Worm (Caenorhabditis elegans) whole organism, L4 larva: ENCODE measurements around the gene Y102E9.6.

ENCODE experiments used
- F26F4.8 ChIP-seq: fragments of 200-800 bp; sonication (Bioruptor generic); conservative IDR thresholded peaks from 2 replicates; pipeline ENCODE4 v1.3.6; 2022; ENCODE audit warnings: missing genetic modification characterization, missing compliant biosample characterization
- F49E8.2 ChIP-seq: sonication (generic microtip); optimal IDR thresholded peaks from 2 replicates; lab custom pipeline; 2016; ENCODE audit warnings: missing compliant biosample characterization, mild to moderate bottlenecking, missing genetic modification characterization, borderline replicate concordance
- ZK546.5 ChIP-seq, 2 experiments: sonication (generic microtip); optimal IDR thresholded peaks; 2 replicates each; lab custom pipeline; 2017; ENCODE audit warnings: missing biosample characterization in 2 of 2, missing genetic modification characterization in 2 of 2
- aha-1 ChIP-seq: fragments of 150-350 bp; peaks from one replicate; lab custom pipeline; 2014; ENCODE audit warnings: missing biosample characterization, missing genetic modification characterization
- attf-4 ChIP-seq: sonication (generic microtip); optimal IDR thresholded peaks from 3 replicates; lab custom pipeline; 2017; ENCODE audit warnings: missing biosample characterization, missing genetic modification characterization
- ceh-44 ChIP-seq: fragments of 200-800 bp; sonication (Bioruptor generic); IDR thresholded peaks from 2 replicates; pipeline ENCODE4 v1.3.6; 2022; ENCODE audit warnings: missing genetic modification reagents, missing genetic modification characterization, missing compliant biosample characterization
- ceh-62 ChIP-seq: sonication (generic microtip); optimal IDR thresholded peaks from 2 replicates; lab custom pipeline; 2017; ENCODE audit warnings: missing biosample characterization, missing genetic modification characterization
- ces-1 ChIP-seq: fragments of 150-350 bp; sonication (generic microtip); optimal IDR thresholded peaks from 4 replicates; lab custom pipeline; 2014; ENCODE audit warnings: missing biosample characterization, missing genetic modification reagents, missing genetic modification characterization
- ctbp-1 ChIP-seq: fragments of 200-800 bp; sonication (Bioruptor generic); IDR thresholded peaks from 2 replicates; pipeline ENCODE4 v1.3.6; 2022; ENCODE audit warnings: missing genetic modification reagents, missing genetic modification characterization, missing compliant biosample characterization
- daf-12 ChIP-seq: fragments of 150-350 bp; optimal IDR thresholded peaks from 2 replicates; lab custom pipeline; 2014; ENCODE audit warnings: missing biosample characterization, missing genetic modification reagents, missing genetic modification characterization
- daf-16 ChIP-seq, 3 experiments: sonication (generic microtip); optimal IDR thresholded peaks; 2 replicates each; lab custom pipeline; 2016 to 2017; ENCODE audit warnings: missing genetic modification characterization in 3 of 3, missing genetic modification reagents in 3 of 3, mild to moderate bottlenecking in 2 of 3, missing compliant biosample characterization in 2 of 3, missing biosample characterization in 1 of 3, moderate library complexity in 1 of 3
- daf-19 ChIP-seq: fragments of 200-800 bp; sonication (Bioruptor generic); conservative IDR thresholded peaks from 2 replicates; pipeline ENCODE4 v1.3.6; 2022; ENCODE audit warnings: missing genetic modification characterization, missing compliant biosample characterization
- dmd-9 ChIP-seq: fragments of 200-800 bp; sonication (Bioruptor generic); IDR thresholded peaks from 2 replicates; pipeline ENCODE4 v1.3.6; 2022; ENCODE audit warnings: missing genetic modification reagents, missing genetic modification characterization, missing compliant biosample characterization
- dpl-1 ChIP-seq: fragments of 150-350 bp; optimal IDR thresholded peaks from 2 replicates; lab custom pipeline; 2014; ENCODE audit warnings: missing biosample characterization, missing genetic modification reagents, missing genetic modification characterization
- egl-43 ChIP-seq: fragments of 200-800 bp; sonication (Bioruptor generic); IDR thresholded peaks from 2 replicates; pipeline ENCODE4 v1.3.6; 2022; ENCODE audit warnings: missing genetic modification reagents, missing genetic modification characterization, missing compliant biosample characterization
- lim-7 ChIP-seq: fragments of 200-800 bp; sonication (Bioruptor generic); IDR thresholded peaks from 2 replicates; pipeline ENCODE4 v1.3.6; 2022; ENCODE audit warnings: missing genetic modification characterization, missing compliant biosample characterization
- lin-13 ChIP-seq: fragments of 150-350 bp; optimal IDR thresholded peaks from 2 replicates; lab custom pipeline; 2014; ENCODE audit warnings: missing biosample characterization, missing genetic modification reagents, missing genetic modification characterization
- lin-38 ChIP-seq: fragments of 200-800 bp; sonication (Bioruptor generic); IDR thresholded peaks from 2 replicates; pipeline ENCODE4 v1.3.6; 2022; ENCODE audit warnings: missing genetic modification reagents, missing genetic modification characterization, missing compliant biosample characterization
- madf-9 ChIP-seq: fragments of 200-800 bp; sonication (Bioruptor generic); conservative IDR thresholded peaks from 2 replicates; pipeline ENCODE4 v1.3.6; 2022; ENCODE audit warnings: missing genetic modification reagents, missing genetic modification characterization, missing compliant biosample characterization
- mdl-1 ChIP-seq, 2 experiments: fragments of 150-350 bp in 1 of 2; sonication (generic microtip) in 1 of 2; optimal IDR thresholded peaks; 2 replicates each; lab custom pipeline; 2014 to 2017; ENCODE audit warnings: missing biosample characterization in 2 of 2, missing genetic modification characterization in 2 of 2
- mxl-2 ChIP-seq: fragments of 200-800 bp; sonication (Bioruptor generic); conservative IDR thresholded peaks from 2 replicates; pipeline ENCODE4 v1.3.6; 2022; ENCODE audit warnings: missing genetic modification reagents, missing genetic modification characterization, missing compliant biosample characterization
- nhr-48 ChIP-seq: sonication (generic microtip); optimal IDR thresholded peaks from 2 replicates; lab custom pipeline; 2016; ENCODE audit warnings: mild to moderate bottlenecking, missing genetic modification characterization, missing compliant biosample characterization
- nhr-76 ChIP-seq: fragments of 150-350 bp; optimal IDR thresholded peaks from 2 replicates; lab custom pipeline; 2014; ENCODE audit warnings: missing biosample characterization, missing genetic modification characterization
- pqm-1 ChIP-seq: sonication (generic microtip); optimal IDR thresholded peaks from 2 replicates; lab custom pipeline; 2017; ENCODE audit warnings: missing biosample characterization, missing genetic modification characterization
- saeg-2 ChIP-seq: fragments of 200-800 bp; sonication (Bioruptor generic); IDR thresholded peaks from 2 replicates; pipeline ENCODE4 v1.3.6; 2022; ENCODE audit warnings: missing genetic modification reagents, missing genetic modification characterization, missing compliant biosample characterization
- skn-1 ChIP-seq: fragments of 150-350 bp; optimal IDR thresholded peaks from 2 replicates; lab custom pipeline; 2014; ENCODE audit warnings: missing biosample characterization, missing genetic modification characterization
- snpc-1.2 ChIP-seq: fragments of 200-800 bp; sonication (Bioruptor generic); IDR thresholded peaks from 2 replicates; pipeline ENCODE4 v1.3.6; 2022; ENCODE audit warnings: missing genetic modification reagents, missing genetic modification characterization, missing compliant biosample characterization
- snpc-4 ChIP-seq: fragments of 150-350 bp; optimal IDR thresholded peaks from 2 replicates; lab custom pipeline; 2014; ENCODE audit warnings: missing biosample characterization, missing genetic modification characterization
- tra-1 ChIP-seq: fragments of 200-800 bp; sonication (Bioruptor generic); IDR thresholded peaks from 2 replicates; pipeline ENCODE4 v1.3.6; 2022; ENCODE audit warnings: missing genetic modification reagents, missing genetic modification characterization, missing compliant biosample characterization
- unc-39 ChIP-seq: sonication (generic microtip); optimal IDR thresholded peaks from 2 replicates; lab custom pipeline; 2017; ENCODE audit warnings: missing biosample characterization, missing genetic modification characterization
- unc-62 ChIP-seq, 3 experiments: fragments of 150-350 bp in 1 of 3; sonication (generic microtip); optimal IDR thresholded peaks in 2 of 3; peaks in 1 of 3; 1 replicate in 1 of 3; 2 replicates in 2 of 3; lab custom pipeline; 2014 to 2017; ENCODE audit warnings: missing biosample characterization in 3 of 3, missing genetic modification characterization in 3 of 3, missing genetic modification reagents in 3 of 3, missing genotype in 1 of 3
- zag-1 ChIP-seq: fragments of 150-350 bp; optimal IDR thresholded peaks from 2 replicates; lab custom pipeline; 2014; ENCODE audit warnings: missing biosample characterization, missing genetic modification characterization
- zfp-3 ChIP-seq: fragments of 200-800 bp; sonication (Bioruptor generic); conservative IDR thresholded peaks from 2 replicates; pipeline ENCODE4 v1.3.6; 2022; ENCODE audit warnings: missing genetic modification reagents, missing genetic modification characterization, missing compliant biosample characterization
- ztf-7 ChIP-seq: fragments of 150-350 bp; optimal IDR thresholded peaks from 2 replicates; lab custom pipeline; 2014; ENCODE audit warnings: missing biosample characterization, missing genetic modification characterization

The Y102E9.6 gene

DNA sequence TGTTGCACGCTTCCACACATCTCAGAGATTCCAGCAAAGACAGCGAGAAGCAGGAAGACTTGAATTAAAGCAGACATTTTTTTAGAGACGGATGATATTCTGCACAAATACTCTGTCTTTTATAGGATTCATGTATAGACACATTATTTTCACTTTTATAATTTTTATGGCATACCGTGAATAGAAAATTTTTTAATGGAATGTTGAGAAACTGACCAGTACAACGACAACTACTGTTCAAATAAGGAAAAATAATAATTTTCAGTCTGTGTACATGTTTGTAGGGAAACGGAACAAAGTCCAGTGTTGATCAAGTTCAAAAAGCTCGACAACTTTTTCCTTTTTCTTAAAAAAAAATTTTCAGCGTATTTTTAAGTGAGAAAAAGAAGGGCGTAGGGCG lies at the start of gene Y102E9.6:
Gene Y102E9.6 (minus strand): TSS at position 101 of the 400 bp plus-strand sequence.
- no peak for TF ChIP-seq unc-39 (tag; lab: Kevin White, UChicago)
- no peak for TF ChIP-seq ceh-44 (GFP tag; lab: Robert Waterston, UW)
- no peak for TF ChIP-seq madf-9
- TF ChIP-seq F26F4.8 (GFP tag; lab: Robert Waterston, UW) = no peak
- TF ChIP-seq ces-1 (GFP tag; lab: Kevin White, UChicago) = no peak
- TF ChIP-seq ZK546.5 (tag; optimal IDR thresholded peaks at IDR 0.05; lab: Kevin White, UChicago) = no peak
- TF ChIP-seq lim-7 = no peak
- TF ChIP-seq zag-1 (tag; lab: Kevin White, UChicago) = no peak
- TF ChIP-seq ztf-7 (tag; lab: Kevin White, UChicago) = no peak
- TF ChIP-seq dpl-1 = no peak
- no peak for TF ChIP-seq ceh-62 (tag; lab: Kevin White, UChicago)
- TF ChIP-seq nhr-76 (tag; lab: Kevin White, UChicago) = no peak
- no peak for TF ChIP-seq snpc-1.2

DNA sequence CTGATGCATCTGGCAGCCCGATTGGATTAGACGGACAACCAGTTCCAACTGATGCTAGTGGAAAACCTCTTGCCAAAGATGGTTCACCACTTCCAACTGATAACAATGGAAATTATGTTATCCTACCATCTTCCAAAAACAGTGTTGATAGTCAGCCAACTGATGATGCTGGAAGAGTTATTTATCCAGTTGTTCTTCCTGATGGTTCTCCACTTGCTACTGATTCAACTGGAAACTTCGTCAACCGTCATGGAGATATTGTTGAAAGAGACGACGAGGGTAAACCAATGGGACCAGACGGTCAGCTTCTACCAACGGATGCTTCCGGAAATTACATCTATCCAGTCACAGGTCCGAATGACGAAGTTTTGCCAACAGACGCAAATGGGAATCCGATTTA lies 20.3 kb upstream of the Y102E9.6 start:
- peak in 1 of 2 experiments; percentile 96 for TF ChIP-seq unc-62 (GFP tag; optimal IDR thresholded peaks at IDR 0.05 in 1 of 2; lab: Kevin White, UChicago)
- TF ChIP-seq unc-62 (tag; optimal IDR thresholded peaks at IDR 0.05; lab: Kevin White, UChicago) = no peak
- no peak for TF ChIP-seq saeg-2 (GFP tag; lab: Robert Waterston, UW)
- no peak for TF ChIP-seq mxl-2 (GFP tag; lab: Robert Waterston, UW)

DNA sequence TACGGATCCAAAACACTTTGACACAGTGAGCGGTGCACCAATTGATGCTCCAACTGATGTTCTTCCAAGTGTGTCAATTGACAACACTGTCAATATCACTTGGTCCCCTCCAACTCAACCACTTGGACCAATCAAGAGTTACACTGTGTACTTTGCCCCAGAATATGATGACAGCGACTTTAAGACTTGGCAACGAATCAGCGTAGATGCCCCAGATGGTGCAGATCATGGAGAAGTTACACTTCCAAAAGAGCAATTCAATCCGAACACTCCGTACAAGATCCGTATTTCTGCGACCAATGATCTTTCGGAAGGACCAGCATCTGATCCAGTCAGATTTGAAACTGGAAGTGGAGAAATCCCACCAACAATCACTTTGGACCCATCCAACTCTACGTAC lies 16.1 kb upstream of the Y102E9.6 start:
- TF ChIP-seq zfp-3 (GFP tag; lab: Robert Waterston, UW) = no peak
- TF ChIP-seq unc-62 (GFP tag; optimal IDR thresholded peaks at IDR 0.05 in 1 of 2; lab: Kevin White, UChicago) = peak in 1 of 2 experiments; percentile 92
- no peak for TF ChIP-seq unc-62 (tag; optimal IDR thresholded peaks at IDR 0.05; lab: Kevin White, UChicago)

DNA sequence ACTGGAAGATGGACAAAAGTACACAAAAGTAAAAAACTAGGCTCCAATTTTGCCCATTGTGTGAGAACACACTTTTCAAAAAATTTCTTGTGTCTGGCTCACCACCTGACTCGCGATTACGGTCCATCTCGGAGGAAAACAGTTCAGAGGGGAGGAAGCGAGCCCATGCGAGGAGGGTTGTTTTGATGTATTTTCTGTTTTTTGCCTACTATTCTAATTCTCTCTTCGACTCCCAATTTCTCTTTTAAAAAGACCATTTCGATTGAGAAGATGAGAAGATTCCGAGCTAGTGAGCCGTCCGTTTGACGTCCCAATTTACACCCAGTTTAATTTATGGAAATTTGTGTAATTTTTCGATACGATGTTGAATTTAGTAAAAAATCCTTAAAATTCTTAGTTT lies 10.2 kb upstream of the Y102E9.6 start:
- TF ChIP-seq aha-1 (tag; lab: Kevin White, UChicago) = peak; percentile 93
- TF ChIP-seq skn-1 = no peak

- no peak for TF ChIP-seq pqm-1 (tag; lab: Kevin White, UChicago)
- TF ChIP-seq ceh-44 (GFP tag; lab: Robert Waterston, UW) = no peak
- no peak for TF ChIP-seq lin-38 (GFP tag; lab: Robert Waterston, UW)
- no peak for TF ChIP-seq tra-1
- no peak for TF ChIP-seq attf-4 (tag; lab: Kevin White, UChicago)
- no peak for TF ChIP-seq snpc-4
- no peak for TF ChIP-seq daf-12 (tag; lab: Kevin White, UChicago)
- no peak for TF ChIP-seq daf-19 (GFP tag; lab: Robert Waterston, UW)
- no peak for TF ChIP-seq dmd-9 (GFP tag; lab: Robert Waterston, UW)
- TF ChIP-seq ctbp-1 (GFP tag; lab: Robert Waterston, UW) = no peak
- TF ChIP-seq F49E8.2 (tag; lab: Kevin White, UChicago) = no peak
- TF ChIP-seq nhr-48 (tag; lab: Kevin White, UChicago) = no peak
- TF ChIP-seq lin-13 (GFP tag; lab: Kevin White, UChicago) = no peak
- no peak for TF ChIP-seq mdl-1 (tag; optimal IDR thresholded peaks at IDR 0.05; lab: Kevin White, UChicago)
Measured at ce11 chrIII:6746008-6746407, 9.5 kb upstream of the Y102E9.6 start, which contains the start of gene dig-1. Gene dig-1 (plus strand): TSS chrIII:6746308.

- TF ChIP-seq unc-62 (GFP tag; optimal IDR thresholded peaks at IDR 0.05 in 1 of 2; lab: Kevin White, UChicago) (peak in 1 of 2 experiments; percentile 98), unc-62 (tag; optimal IDR thresholded peaks at IDR 0.05; lab: Kevin White, UChicago) (no peak), egl-43 (GFP tag; lab: Robert Waterston, UW) (no peak), daf-16 (GFP tag; optimal IDR thresholded peaks at IDR 0.05; lab: Kevin White, UChicago) (peak in 1 of 2 experiments; percentile 90), daf-16 (tag; optimal IDR thresholded peaks at IDR 0.05; lab: Kevin White, UChicago) (no peak)
Measured at ce11 chrIII:6742597-6742996, 6.1 kb upstream of the Y102E9.6 start.
